Fruit fly (Drosophila melanogaster) whole organism, embryonic: Measurements from ENCODE around the gene Pfas.

Source experiments
- Blimp-1 ChIP-seq: fragments of 200-800 bp; sonication (Bioruptor generic); optimal IDR thresholded peaks from 3 replicates; lab custom pipeline; 2018; ENCODE audit warnings: missing biosample characterization, missing genetic modification characterization, mild to moderate bottlenecking, moderate library complexity, missing genetic modification reagents
- Bteb2 ChIP-seq: fragments of 200-800 bp; sonication (Bioruptor generic); optimal IDR thresholded peaks from 2 replicates; lab custom pipeline; 2016; ENCODE audit warnings: missing biosample characterization, missing genetic modification characterization
- C15 ChIP-seq: fragments of 200-800 bp; sonication (Bioruptor generic); IDR thresholded peaks from 3 replicates; pipeline ENCODE4 v1.3.6; 2022; ENCODE audit warnings: missing biosample characterization, missing genetic modification characterization
- CG10543 ChIP-seq: fragments of 200-800 bp; sonication (Bioruptor generic); optimal IDR thresholded peaks from 3 replicates; lab custom pipeline; 2017; ENCODE audit warnings: missing biosample characterization, mild to moderate bottlenecking, missing genetic modification characterization, moderate library complexity
- CG11093 ChIP-seq: fragments of 200-800 bp; sonication (Bioruptor generic); IDR thresholded peaks from 3 replicates; pipeline ENCODE4 v1.3.6; 2022; ENCODE audit warnings: missing biosample characterization, missing genetic modification characterization
- CG12155 ChIP-seq: fragments of 200-800 bp; sonication (Bioruptor generic); optimal IDR thresholded peaks from 3 replicates; lab custom pipeline; 2016; ENCODE audit warnings: missing biosample characterization, missing genetic modification characterization
- CG12942 ChIP-seq: fragments of 200-800 bp; sonication (Bioruptor generic); optimal IDR thresholded peaks from 3 replicates; lab custom pipeline; 2016; ENCODE audit warnings: missing biosample characterization, missing genetic modification characterization
- CG14441 ChIP-seq: fragments of 200-800 bp; sonication (Bioruptor generic); IDR thresholded peaks from 2 replicates; pipeline ENCODE4 v1.3.6; 2022; ENCODE audit warnings: missing biosample characterization, missing genetic modification characterization
- CG15073 ChIP-seq: fragments of 200-800 bp; sonication (Bioruptor generic); optimal IDR thresholded peaks from 2 replicates; lab custom pipeline; 2016; ENCODE audit warnings: missing biosample characterization, missing genetic modification characterization
- CG16813 ChIP-seq: fragments of 200-800 bp; sonication (Bioruptor generic); IDR thresholded peaks from 3 replicates; pipeline ENCODE4 v1.3.6; 2022; ENCODE audit warnings: missing biosample characterization, missing genetic modification characterization; ENCODE audit not compliant: partially characterized antibody
- CG17328 ChIP-seq: fragments of 200-800 bp; sonication (Bioruptor generic); IDR thresholded peaks from 2 replicates; pipeline ENCODE4 v1.3.6; 2022; ENCODE audit warnings: missing biosample characterization, missing genetic modification characterization
- CG17829 ChIP-seq: fragments of 200-800 bp; optimal IDR thresholded peaks from 2 replicates; lab custom pipeline; 2019; ENCODE audit warnings: missing biosample characterization, mild to moderate bottlenecking, missing genetic modification characterization, moderate library complexity
- CG2199 ChIP-seq: fragments of 200-800 bp; sonication (Bioruptor generic); IDR thresholded peaks from 3 replicates; pipeline ENCODE4 v1.3.6; 2022; ENCODE audit warnings: missing biosample characterization, missing genetic modification characterization
- CG31441 ChIP-seq: fragments of 200-800 bp; sonication (Bioruptor generic); IDR thresholded peaks from 2 replicates; pipeline ENCODE4 v1.3.6; 2022; ENCODE audit warnings: missing biosample characterization, missing genetic modification characterization
- CG33557 ChIP-seq: fragments of 200-800 bp; sonication (Bioruptor generic); optimal IDR thresholded peaks from 2 replicates; lab custom pipeline; 2019; ENCODE audit warnings: missing biosample characterization, mild to moderate bottlenecking, missing genetic modification characterization, moderate library complexity
- CG4404 ChIP-seq: fragments of 200-800 bp; sonication (Bioruptor generic); IDR thresholded peaks from 2 replicates; pipeline ENCODE4 v1.3.6; 2022; ENCODE audit warnings: missing biosample characterization, missing genetic modification characterization
- CG6654 ChIP-seq: fragments of 200-800 bp; sonication (Bioruptor generic); optimal IDR thresholded peaks from 2 replicates; lab custom pipeline; 2017; ENCODE audit warnings: missing biosample characterization, mild to moderate bottlenecking, missing genetic modification characterization
- CG7745 ChIP-seq: fragments of 200-800 bp; sonication (Bioruptor generic); optimal IDR thresholded peaks from 2 replicates; lab custom pipeline; 2018; ENCODE audit warnings: missing biosample characterization, mild to moderate bottlenecking, missing genetic modification characterization, moderate library complexity
- CG8765 ChIP-seq: fragments of 200-800 bp; sonication (Bioruptor generic); IDR thresholded peaks from 2 replicates; pipeline ENCODE4 v1.3.6; 2022; ENCODE audit warnings: missing biosample characterization, missing genetic modification characterization
- Dek ChIP-seq: fragments of 200-800 bp; sonication (Bioruptor generic); optimal IDR thresholded peaks from 3 replicates; lab custom pipeline; 2019; ENCODE audit warnings: missing biosample characterization, mild to moderate bottlenecking, missing genetic modification characterization, moderate library complexity
- Dll ChIP-seq: fragments of 200-800 bp; sonication (Bioruptor generic); IDR thresholded peaks from 4 replicates; pipeline ENCODE4 v1.3.6; 2022; ENCODE audit warnings: missing biosample characterization, missing genetic modification characterization; ENCODE audit not compliant: partially characterized antibody
- Ets97D ChIP-seq: fragments of 200-800 bp; sonication (Bioruptor generic); optimal IDR thresholded peaks from 3 replicates; lab custom pipeline; 2016; ENCODE audit warnings: missing biosample characterization, missing genetic modification characterization
- HLHmδ ChIP-seq: fragments of 200-800 bp; sonication (Bioruptor generic); optimal IDR thresholded peaks from 2 replicates; lab custom pipeline; 2018; ENCODE audit warnings: missing biosample characterization, mild to moderate bottlenecking, missing genetic modification characterization, moderate library complexity
- Hey ChIP-seq: fragments of 200-800 bp; sonication (Bioruptor generic); optimal IDR thresholded peaks from 3 replicates; lab custom pipeline; 2018; ENCODE audit warnings: missing biosample characterization, mild to moderate bottlenecking, missing genetic modification characterization
- Lpt ChIP-seq: fragments of >200 bp; optimal IDR thresholded peaks from 2 replicates; lab custom pipeline; 2018; ENCODE audit warnings: missing biosample characterization, missing genetic modification characterization
- Med ChIP-seq: fragments of 200-800 bp; sonication (Bioruptor generic); peaks from one replicate; lab custom pipeline; 2016; ENCODE audit warnings: missing biosample characterization, missing genetic modification characterization, mild to moderate bottlenecking, inconsistent platforms, moderate library complexity
- Nf-YB ChIP-seq: fragments of 200-800 bp; sonication (Bioruptor generic); optimal IDR thresholded peaks from 3 replicates; lab custom pipeline; 2019; ENCODE audit warnings: missing biosample characterization, mild to moderate bottlenecking, missing genetic modification characterization, moderate library complexity
- Pdp1 ChIP-seq, 2 experiments: fragments of 200-800 bp; sonication (Bioruptor generic); optimal IDR thresholded peaks; 3 replicates each; lab custom pipeline; 2016; ENCODE audit warnings: missing biosample characterization in 2 of 2, missing genetic modification characterization in 2 of 2, mild to moderate bottlenecking in 1 of 2, moderate library complexity in 1 of 2
- Scr ChIP-seq: fragments of 200-800 bp; sonication (Bioruptor generic); IDR thresholded peaks from 2 replicates; pipeline ENCODE4 v1.3.6; 2022; ENCODE audit warnings: missing biosample characterization, missing genetic modification characterization; ENCODE audit not compliant: partially characterized antibody
- Trl ChIP-seq, 3 experiments: fragments of >200 bp in 2 of 3; fragments of 200-800 bp in 1 of 3; sonication (Bioruptor generic) in 1 of 3; optimal IDR thresholded peaks; 2 replicates in 1 of 3; 3 replicates in 2 of 3; lab custom pipeline; 2016 to 2017; ENCODE audit warnings: missing biosample characterization in 1 of 3, missing genetic modification characterization in 1 of 3
- Xbp1 ChIP-seq: fragments of 200-800 bp; sonication (Bioruptor generic); optimal IDR thresholded peaks from 3 replicates; lab custom pipeline; 2016; ENCODE audit warnings: missing biosample characterization, mild to moderate bottlenecking, missing genetic modification characterization
- Xrp1 ChIP-seq: fragments of 200-800 bp; sonication (Bioruptor generic); IDR thresholded peaks from 2 replicates; pipeline ENCODE4 v1.3.6; 2022; ENCODE audit warnings: missing biosample characterization, missing genetic modification characterization
- ac ChIP-seq: fragments of 200-800 bp; sonication (Bioruptor generic); optimal IDR thresholded peaks from 3 replicates; lab custom pipeline; 2017; ENCODE audit warnings: missing biosample characterization, mild to moderate bottlenecking, missing genetic modification characterization
- amos ChIP-seq: fragments of 200-800 bp; sonication (Bioruptor generic); IDR thresholded peaks from 2 replicates; pipeline ENCODE4 v1.3.6; 2022; ENCODE audit warnings: missing biosample characterization, missing genetic modification characterization; ENCODE audit not compliant: partially characterized antibody
- aop ChIP-seq: fragments of 200-800 bp; sonication (Bioruptor generic); IDR thresholded peaks from 2 replicates; pipeline ENCODE4 v1.3.6; 2022; ENCODE audit warnings: missing biosample characterization, missing genetic modification characterization
- bowl ChIP-seq: fragments of 200-800 bp; sonication (Bioruptor generic); IDR thresholded peaks from 2 replicates; pipeline ENCODE4 v1.3.6; 2022; ENCODE audit warnings: missing biosample characterization, missing genetic modification characterization
- dm ChIP-seq: fragments of 200-800 bp; sonication (Bioruptor generic); optimal IDR thresholded peaks from 3 replicates; lab custom pipeline; 2016; ENCODE audit warnings: missing biosample characterization, missing genetic modification characterization
- eve ChIP-seq, 2 experiments: fragments of >200 bp; optimal IDR thresholded peaks; 2 replicates each; lab custom pipeline; 2017; ENCODE audit warnings: missing biosample characterization in 2 of 2, missing genetic modification characterization in 2 of 2
- fd96Cb ChIP-seq: fragments of 200-800 bp; sonication (Bioruptor generic); optimal IDR thresholded peaks from 2 replicates; lab custom pipeline; 2018; ENCODE audit warnings: missing biosample characterization, mild to moderate bottlenecking, missing genetic modification characterization, moderate library complexity
- mld ChIP-seq: fragments of 200-800 bp; sonication (Bioruptor generic); IDR thresholded peaks from 3 replicates; pipeline ENCODE4 v1.3.6; 2022; ENCODE audit warnings: missing biosample characterization, missing genetic modification characterization; ENCODE audit not compliant: partially characterized antibody
- nerfin-1 ChIP-seq: fragments of 200-800 bp; sonication (Bioruptor generic); optimal IDR thresholded peaks from 3 replicates; lab custom pipeline; 2019; ENCODE audit warnings: missing biosample characterization, mild to moderate bottlenecking, missing genetic modification characterization, moderate library complexity
- nmo ChIP-seq: fragments of 200-800 bp; sonication (Bioruptor generic); optimal IDR thresholded peaks from 2 replicates; lab custom pipeline; 2018; ENCODE audit warnings: missing biosample characterization, mild to moderate bottlenecking, missing genetic modification characterization, moderate library complexity
- oc ChIP-seq: fragments of 200-800 bp; sonication (Bioruptor generic); optimal IDR thresholded peaks from 2 replicates; lab custom pipeline; 2018; ENCODE audit warnings: missing biosample characterization, mild to moderate bottlenecking, missing genetic modification characterization, moderate library complexity
- otp ChIP-seq: fragments of 200-800 bp; sonication (Bioruptor generic); IDR thresholded peaks from 3 replicates; pipeline ENCODE4, ENCODE4 v1.3.6; 2022; ENCODE audit warnings: missing biosample characterization, missing genetic modification characterization
- rib ChIP-seq: fragments of 200-800 bp; sonication (Bioruptor generic); IDR thresholded peaks from 2 replicates; pipeline ENCODE4 v1.3.6; 2022; ENCODE audit warnings: missing biosample characterization, missing genetic modification characterization
- sens ChIP-seq: fragments of 200-800 bp; sonication (Bioruptor generic); peaks from one replicate; lab custom pipeline; 2016; ENCODE audit warnings: missing biosample characterization, missing genetic modification characterization
- twi ChIP-seq: fragments of 200-800 bp; optimal IDR thresholded peaks from 2 replicates; lab custom pipeline; 2019; ENCODE audit warnings: missing biosample characterization, mild to moderate bottlenecking, missing genetic modification characterization, moderate library complexity
- usp ChIP-seq: fragments of >200 bp; optimal IDR thresholded peaks from 2 replicates; lab custom pipeline; 2017; ENCODE audit warnings: missing biosample characterization, missing genetic modification characterization
- yki ChIP-seq: fragments of >200 bp; optimal IDR thresholded peaks from 3 replicates; lab custom pipeline; 2018

The Pfas gene

dm6 chr2L:6078757-6079351 lies 33.0 kb upstream of the Pfas start (continued):
- no peak for TF ChIP-seq C15 (GFP tag; lab: Robert Waterston, UW)
- TF ChIP-seq CG33557 (GFP tag; lab: Kevin White, UChicago): peak; percentile 48
- TF ChIP-seq Bteb2 (GFP tag; lab: Kevin White, UChicago): no peak
- TF ChIP-seq amos (GFP tag; lab: Robert Waterston, UW): 0 out of 2 replicates have a peak, but pooled peaks have one; percentile 20
- TF ChIP-seq CG16813: 0 out of 3 replicates have a peak, but pooled peaks have one; percentile 28
- peak; percentile 86 for TF ChIP-seq aop (GFP tag; lab: Robert Waterston, UW)
- TF ChIP-seq CG31441 (GFP tag; lab: Robert Waterston, UW): no peak
- TF ChIP-seq CG12942 (GFP tag; lab: Kevin White, UChicago): no peak
- peak; percentile 99 for TF ChIP-seq dm (GFP tag; lab: Kevin White, UChicago)
- peak; percentile 39; the same call in 1 of the 2 replicates for TF ChIP-seq CG8765 (GFP tag; lab: Robert Waterston, UW)
- TF ChIP-seq CG7745: peak; percentile 60
- peak; percentile 27 for TF ChIP-seq nerfin-1 (tag; lab: Kevin White, UChicago)
- peak; percentile 12 for TF ChIP-seq yki (lab: Kevin White, UChicago)
- TF ChIP-seq oc (tag; lab: Kevin White, UChicago): peak; percentile 70
- peak; percentile 34 for TF ChIP-seq usp (GFP tag; lab: Kevin White, UChicago)
- TF ChIP-seq CG14441: no peak
- TF ChIP-seq mld (GFP tag; lab: Robert Waterston, UW): 0 out of 3 replicates have a peak, but pooled peaks have one; percentile 37
- TF ChIP-seq Trl (optimal IDR thresholded peaks at IDR 0.05; lab: Kevin White, UChicago): peak; percentile 10 to 83
- TF ChIP-seq Trl (GFP tag; optimal IDR thresholded peaks at IDR 0.05; lab: Kevin White, UChicago): no peak
- peak; percentile 100 for TF ChIP-seq twi (tag; lab: Kevin White, UChicago)
- peak; percentile 90 for TF ChIP-seq HLHmδ (GFP tag; lab: Kevin White, UChicago)
- TF ChIP-seq CG10543 (GFP tag; lab: Kevin White, UChicago): peak; percentile 15
- TF ChIP-seq CG2199 (GFP tag; lab: Robert Waterston, UW): peak; percentile 88
- no peak for TF ChIP-seq CG17328 (GFP tag; lab: Robert Waterston, UW)
- TF ChIP-seq CG12155 (GFP tag; lab: Kevin White, UChicago): peak; percentile 96
- TF ChIP-seq CG4404 (GFP tag; lab: Robert Waterston, UW): no peak
- TF ChIP-seq Lpt: peak; percentile 92
- TF ChIP-seq Xbp1 (GFP tag; lab: Kevin White, UChicago): peak; percentile 14
- peak; percentile 77 for TF ChIP-seq Med (GFP tag; lab: Kevin White, UChicago)
- no peak for TF ChIP-seq Dek (tag; lab: Kevin White, UChicago)
- TF ChIP-seq Hey (tag; lab: Kevin White, UChicago): peak; percentile 67
- TF ChIP-seq CG17829 (tag; lab: Kevin White, UChicago): peak; percentile 46
- peak; percentile 34 for TF ChIP-seq ac
- 0 out of 2 replicates have a peak, but pooled peaks have one; percentile 27 for TF ChIP-seq Scr
- no peak for TF ChIP-seq eve (GFP tag; optimal IDR thresholded peaks at IDR 0.05; lab: Kevin White, UChicago)
- TF ChIP-seq bowl (GFP tag; lab: Robert Waterston, UW): no peak
- TF ChIP-seq CG6654 (GFP tag; lab: Kevin White, UChicago): no peak
- TF ChIP-seq Pdp1 (GFP tag; optimal IDR thresholded peaks at IDR 0.05; lab: Kevin White, UChicago): peak in 1 of 2 experiments; percentile 47
- TF ChIP-seq Blimp-1 (GFP tag; lab: Kevin White, UChicago): peak; percentile 79
- TF ChIP-seq Xrp1 (GFP tag; lab: Robert Waterston, UW): 0 out of 2 replicates have a peak, but pooled peaks have one; percentile 11
- TF ChIP-seq fd96Cb (tag; lab: Kevin White, UChicago): no peak
- TF ChIP-seq Nf-YB (GFP tag; lab: Kevin White, UChicago): peak; percentile 31
- TF ChIP-seq rib (GFP tag; lab: Robert Waterston, UW): peak; percentile 92
- TF ChIP-seq CG15073 (GFP tag; lab: Kevin White, UChicago): no peak
- peak; percentile 6 for TF ChIP-seq Ets97D (GFP tag; lab: Kevin White, UChicago)
- TF ChIP-seq sens (GFP tag; lab: Kevin White, UChicago): peak; percentile 78
- 0 out of 4 replicates have a peak, but pooled peaks have one; percentile 27 for TF ChIP-seq Dll (GFP tag; lab: Robert Waterston, UW)
- TF ChIP-seq nmo (GFP tag; lab: Kevin White, UChicago): peak; percentile 51
- no peak for TF ChIP-seq CG11093 (GFP tag; lab: Robert Waterston, UW)
- TF ChIP-seq otp (GFP tag; lab: Robert Waterston, UW): 0 out of 3 replicates have a peak, but pooled peaks have one; percentile 36
